Fruit fly (Drosophila melanogaster) ovary, adult (tissue): ENCODE results near the gene Grasp65.

Experiments used
- CG17801 ChIP-seq: fragments of 200-800 bp; optimal IDR thresholded peaks from 2 replicates; lab custom pipeline; 2019; ENCODE audit warnings: missing biosample characterization, mild to moderate bottlenecking, missing genetic modification characterization, moderate library complexity; ENCODE audit not compliant: partially characterized antibody

Grasp65 gene

dm6 chr3L:19904411-19905135 lies 20.2 kb upstream of the Grasp65 start:
- peak; percentile 25 for TF ChIP-seq CG17801

dm6 chr3L:19905427-19905826 lies 19.3 kb upstream of the Grasp65 start:
- no peak for TF ChIP-seq CG17801

- peak; percentile 59 for TF ChIP-seq CG17801
Observed at dm6 chr3L:19906148-19906752, 18.5 kb upstream of the Grasp65 start.

DNA sequence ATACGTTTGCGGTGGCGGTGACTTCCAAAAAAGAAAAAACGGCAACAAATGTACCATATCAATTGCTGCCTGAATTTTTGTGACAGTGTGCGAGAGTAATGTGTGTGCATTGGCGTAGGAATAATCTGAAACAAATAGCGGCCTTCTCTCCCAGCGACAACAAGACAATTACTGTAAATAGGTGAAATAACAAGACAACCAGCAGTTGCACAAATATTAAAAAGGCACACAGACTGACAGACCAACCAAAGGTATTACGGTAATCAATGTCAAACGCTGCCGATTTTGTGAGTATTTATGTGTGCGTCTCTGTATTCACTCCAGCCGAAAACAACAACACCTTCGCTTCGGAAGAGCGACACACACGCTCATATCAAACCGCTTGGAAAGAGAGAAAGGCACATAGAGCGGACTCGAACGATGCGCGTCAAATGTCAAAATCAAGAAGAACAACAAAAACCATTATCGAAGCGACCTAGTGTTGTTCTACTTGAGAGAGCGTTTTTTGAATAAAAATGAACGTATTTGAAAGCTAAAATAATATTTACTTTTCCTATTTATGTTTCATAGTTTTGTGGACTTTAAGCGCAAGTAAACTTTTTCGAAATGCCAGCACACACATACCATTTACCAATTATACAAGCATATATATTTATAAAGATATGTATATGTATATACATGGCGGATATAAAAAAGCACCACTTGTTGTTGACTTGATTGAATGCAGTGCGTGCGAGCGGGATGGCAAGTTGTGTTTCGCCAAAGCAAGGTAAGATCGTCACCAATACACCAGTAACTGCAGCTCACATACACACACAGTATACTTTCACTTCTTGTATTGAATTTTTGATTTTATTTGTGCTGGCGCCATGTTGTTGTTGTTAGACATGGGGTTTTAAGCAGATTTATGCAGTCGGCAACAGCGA lies 17.7 kb upstream of the Grasp65 start:
- no peak for TF ChIP-seq CG17801

dm6 chr3L:19907706-19908070 lies 17.1 kb upstream of the Grasp65 start:
- TF ChIP-seq CG17801: no peak

DNA sequence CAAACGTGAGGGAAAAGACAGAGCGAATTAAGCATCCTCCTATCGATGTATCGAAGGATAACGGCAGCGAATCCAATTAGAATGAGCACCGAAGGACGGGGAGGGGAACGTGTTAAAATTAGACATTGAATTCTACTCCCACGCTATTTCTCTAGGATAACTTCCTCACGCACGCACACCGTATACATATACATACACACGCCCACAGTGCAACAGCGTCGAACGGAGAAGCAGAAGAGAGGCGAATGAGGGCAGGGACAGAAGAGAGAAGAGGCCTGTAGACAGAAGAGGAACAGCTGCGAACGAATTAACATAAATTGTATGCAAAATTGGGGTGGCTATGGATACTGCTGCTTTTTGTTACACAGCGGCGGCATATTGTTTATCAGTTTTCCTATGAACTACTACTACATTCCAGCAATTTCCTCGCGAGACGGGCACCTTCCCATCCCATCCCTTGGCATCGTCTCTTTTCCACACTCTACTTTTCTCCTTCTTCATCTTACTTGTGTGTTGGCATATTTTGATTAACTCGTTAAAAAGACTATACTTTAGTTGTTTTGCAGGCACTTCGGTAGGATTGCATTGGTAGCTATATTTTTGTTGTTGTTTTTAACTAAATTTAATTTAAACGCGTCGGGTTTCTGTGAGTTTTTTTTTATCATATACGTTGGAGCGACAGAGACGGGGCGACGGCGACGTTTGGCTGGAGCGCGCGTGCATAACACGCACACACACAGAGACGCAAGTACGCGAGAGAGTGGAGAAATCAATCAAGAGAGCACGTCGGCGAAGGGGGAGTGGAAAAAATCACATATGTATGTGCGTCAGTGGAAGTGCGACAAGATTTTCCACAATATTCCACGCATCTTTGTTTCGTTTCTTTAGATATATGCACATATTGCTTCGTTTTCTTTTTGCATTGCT lies 16.3 kb upstream of the Grasp65 start:
- no peak for TF ChIP-seq CG17801

DNA sequence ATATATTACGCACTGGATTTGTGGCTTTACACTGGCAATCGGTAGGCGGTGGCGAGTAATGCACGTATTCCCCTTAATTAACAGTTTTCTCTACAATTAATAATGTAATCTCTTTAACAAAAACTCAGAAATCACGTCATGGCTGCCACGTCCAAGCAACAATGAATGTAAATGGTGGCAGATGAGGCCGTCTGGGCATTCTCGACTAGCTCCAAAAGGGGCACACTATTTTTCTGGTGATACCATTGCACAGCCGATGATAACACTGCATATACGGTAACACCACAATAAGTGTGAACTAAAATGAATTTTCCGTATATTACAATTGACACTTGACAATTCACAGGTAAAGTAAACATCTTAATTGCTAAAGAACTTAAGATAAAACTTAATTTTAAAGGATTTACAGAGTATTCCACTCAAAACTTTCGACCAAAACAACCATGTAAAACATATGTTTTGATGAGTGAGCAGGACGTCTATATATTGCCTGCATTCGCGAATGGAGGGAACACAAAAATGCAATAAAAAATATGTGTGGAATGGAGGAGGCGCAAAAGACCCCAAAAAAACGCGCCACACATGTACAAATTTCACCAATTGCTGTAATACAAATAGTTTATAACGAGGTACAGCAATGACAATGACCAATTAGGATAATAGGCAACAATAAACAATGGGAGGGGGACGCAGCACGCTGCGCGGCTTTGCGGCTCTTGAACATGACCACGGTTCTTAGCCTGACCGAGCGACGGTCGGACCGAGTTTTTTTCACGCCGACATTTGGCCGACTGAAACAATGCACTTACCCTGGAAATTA lies 15.3 kb upstream of the Grasp65 start:
- no peak for TF ChIP-seq CG17801

DNA sequence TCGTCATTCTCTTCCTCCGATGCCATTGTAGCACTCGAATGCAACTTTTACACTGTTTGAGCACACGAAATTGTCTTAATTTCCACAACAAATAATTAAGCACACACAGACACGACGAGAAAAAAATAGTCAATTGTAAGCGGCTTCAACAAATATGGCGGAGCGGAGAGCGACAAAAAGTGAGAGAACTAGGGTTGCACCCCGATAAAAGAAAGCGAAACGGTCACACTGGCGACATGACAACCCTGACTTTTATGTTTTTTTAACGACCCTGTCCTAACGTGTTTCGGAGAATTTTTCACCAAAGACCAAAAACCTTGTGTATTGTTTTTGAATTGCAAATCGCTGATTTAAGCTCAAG lies 14.7 kb upstream of the Grasp65 start, which contains the start of the genes Mi-2 and Prp3:
Gene Mi-2, minus strand, starts transcription at position 162 of the 361 bp plus-strand sequence.
Gene Prp3, plus strand, starts transcription at position 247 of the 361 bp plus-strand sequence.
- peak; percentile 46 for TF ChIP-seq CG17801

DNA sequence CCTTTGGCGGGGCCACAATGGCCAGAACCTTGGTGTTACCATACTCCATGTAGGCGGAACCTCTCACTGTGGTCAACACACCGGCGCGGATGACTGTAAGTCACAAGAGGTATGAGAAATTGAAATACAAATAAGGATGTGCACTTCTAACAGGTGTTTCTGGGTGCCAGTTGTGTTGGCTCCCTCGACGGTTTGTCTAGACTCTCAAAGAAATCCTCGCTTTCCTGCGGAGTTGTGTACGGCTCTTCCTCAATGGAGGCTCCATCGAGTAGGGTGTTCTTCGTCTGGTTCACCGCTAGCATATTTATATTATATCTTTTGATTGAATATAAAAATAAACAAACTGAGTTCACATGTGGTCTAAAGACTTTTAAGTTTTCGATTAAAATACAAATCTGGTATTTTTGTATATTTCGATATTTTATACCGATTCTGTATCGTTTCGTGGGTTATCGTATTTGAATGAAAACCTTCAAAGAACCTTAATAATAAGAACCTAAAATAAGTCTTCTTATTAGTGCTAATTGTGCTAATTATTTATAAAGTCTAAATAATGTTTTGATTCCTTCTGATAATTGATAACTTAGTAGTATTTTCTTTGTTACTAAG lies 11.3 kb upstream of the Grasp65 start, which contains the start of gene Mtr3:
Gene Mtr3, minus strand, starts transcription at position 388 of the 609 bp plus-strand sequence.
- no peak for TF ChIP-seq CG17801

dm6 chr3L:19914833-19915232 lies 9.9 kb upstream of the Grasp65 start, which contains the start of gene Rpn1:
Rpn1 (plus strand) TSS chr3L:19915051.
- peak; percentile 47 for TF ChIP-seq CG17801

DNA sequence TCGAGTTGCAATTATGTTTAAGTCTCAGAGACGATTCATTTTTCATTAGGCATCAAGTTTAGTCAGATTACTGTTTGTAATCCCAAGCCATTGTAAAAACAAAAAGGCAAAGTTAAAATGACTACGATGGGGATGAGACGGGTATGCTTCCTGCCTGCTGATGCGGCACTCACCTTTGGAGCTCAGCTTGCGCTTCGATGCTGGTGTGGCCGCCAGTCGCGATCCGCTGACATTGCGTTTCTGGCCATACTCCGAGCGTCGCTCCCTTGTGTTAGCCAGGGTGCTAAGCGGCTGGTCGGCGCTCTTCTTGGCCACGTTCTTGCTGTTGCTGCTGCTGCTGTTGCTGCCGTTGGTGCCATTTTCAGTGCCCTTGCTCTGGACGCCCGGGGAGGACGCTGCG lies 4.8 kb upstream of the Grasp65 start:
- no peak for TF ChIP-seq CG17801

DNA sequence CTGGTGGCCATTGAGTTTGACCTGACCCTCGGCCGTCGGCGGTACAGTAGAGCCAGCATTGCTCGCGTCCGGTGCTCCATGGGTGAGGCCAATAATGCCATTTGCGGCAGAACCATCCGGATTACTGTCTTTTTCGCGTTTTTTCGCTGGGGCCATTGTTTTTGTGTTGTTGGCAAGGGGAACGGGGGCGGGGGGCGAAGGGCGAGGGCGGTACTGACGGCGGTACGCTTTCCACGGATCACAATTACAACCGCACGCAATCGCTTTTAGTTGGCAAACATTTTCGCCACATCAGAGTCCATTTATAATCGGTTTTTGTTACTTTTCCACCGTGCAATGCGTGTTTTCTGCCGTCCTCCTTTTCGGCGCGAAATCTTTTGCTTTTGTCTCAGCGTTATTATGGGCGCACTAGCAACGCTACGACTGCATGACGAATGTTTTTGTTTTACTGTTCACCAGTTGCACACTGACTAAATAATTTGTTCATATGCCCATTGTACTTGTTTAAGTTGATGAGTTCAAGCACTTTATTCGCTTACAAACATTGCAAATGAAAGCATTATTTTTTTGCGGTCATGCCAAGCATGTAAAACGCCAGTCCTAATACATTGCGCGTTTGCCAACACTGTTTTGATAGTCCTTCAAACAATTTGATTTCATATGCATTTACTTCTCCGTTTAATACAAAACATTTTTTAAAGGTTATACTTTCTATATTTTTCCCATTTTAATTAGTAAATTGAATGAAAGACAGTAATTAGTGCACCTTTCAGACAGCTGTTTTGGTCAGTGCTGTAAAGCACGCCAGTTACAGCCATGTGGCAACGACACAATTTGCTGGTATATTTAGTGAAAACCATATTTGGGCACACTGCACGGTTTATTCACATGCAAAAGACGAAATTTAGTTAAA lies 1.7 kb upstream of the Grasp65 start, which contains the start of gene Pfdn6:
Gene Pfdn6, plus strand, starts transcription at position 839 of the 913 bp plus-strand sequence.
- peak; percentile 82 for TF ChIP-seq CG17801

DNA sequence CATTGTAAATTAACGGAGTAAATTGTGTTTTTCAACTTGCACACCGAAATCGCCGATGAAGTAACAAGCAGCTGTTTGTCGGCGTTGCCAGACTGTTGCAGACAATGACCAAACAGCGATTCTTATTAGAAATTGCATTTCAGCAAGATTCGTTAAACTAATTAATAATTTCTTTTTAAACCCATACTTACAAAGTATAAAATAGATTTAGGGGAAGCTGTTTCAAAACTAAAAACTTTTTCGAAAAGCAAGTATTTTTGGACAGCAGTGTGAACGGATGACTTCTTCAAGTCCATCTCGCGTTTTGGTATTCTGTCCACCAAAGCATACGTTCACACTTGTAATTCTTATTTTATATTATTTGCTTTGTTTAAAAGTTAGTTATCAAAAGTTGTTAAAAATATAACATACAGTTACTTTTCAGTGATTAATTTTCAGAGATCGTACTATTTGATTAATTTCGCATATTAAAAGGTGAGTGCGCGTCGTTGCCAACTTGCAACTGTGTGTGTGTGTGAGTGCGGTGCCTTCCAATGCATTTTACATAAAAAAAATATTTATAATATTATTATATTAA lies 3.8 kb downstream of the Grasp65 start, which contains the start of the genes CG8004 and RhoGDI:
Gene CG8004, minus strand, starts transcription at position 74 of the 577 bp plus-strand sequence.
Gene RhoGDI, plus strand, starts transcription at position 309 of the 577 bp plus-strand sequence.
- TF ChIP-seq CG17801: no peak
